Worm (Caenorhabditis elegans) whole organism, L3 larva: ENCODE data around the gene F53H2.3.

Source experiments
- daf-12 ChIP-seq: fragments of 150-350 bp; optimal IDR thresholded peaks from 2 replicates; lab custom pipeline; 2014; ENCODE audit warnings: missing biosample characterization, missing genetic modification reagents, missing genetic modification characterization

The F53H2.3 gene

ce11 chrV:20347625-20348024, 63.9 kb downstream of the F53H2.3 start:
- no peak for TF ChIP-seq daf-12
